Fruit fly (Drosophila melanogaster) whole organism, wandering third instar larva: ENCODE measurements around the gene SecCl.

Experiments
- CG32264 ChIP-seq: fragments of 200-800 bp; sonication (Bioruptor generic); optimal IDR thresholded peaks from 2 replicates; lab custom pipeline; 2016; ENCODE audit warnings: missing biosample characterization, missing genetic modification characterization
- Dfd ChIP-seq: fragments of >200 bp; optimal IDR thresholded peaks from 2 replicates; lab custom pipeline; 2017; ENCODE audit warnings: missing biosample characterization, missing genetic modification characterization
- Dif ChIP-seq: fragments of 200-275, 200-300 bp; sonication (Bioruptor generic); optimal IDR thresholded peaks from 2 replicates; lab custom pipeline; 2018; ENCODE audit warnings: missing biosample characterization, missing genetic modification characterization; ENCODE audit not compliant: partially characterized antibody
- Myc ChIP-seq: fragments of >200 bp; optimal IDR thresholded peaks from 2 replicates; lab custom pipeline; 2017
- N ChIP-seq: fragments of >200 bp; optimal IDR thresholded peaks from 2 replicates; lab custom pipeline; 2018; ENCODE audit warnings: missing biosample characterization, missing external identifiers, missing genetic modification characterization
- ey ChIP-seq: fragments of 200-800 bp; sonication (Bioruptor generic); optimal IDR thresholded peaks from 2 replicates; lab custom pipeline; 2016; ENCODE audit warnings: missing biosample characterization, missing genetic modification characterization
- foxo ChIP-seq, 2 experiments: fragments of 200-800 bp; sonication (Bioruptor generic); optimal IDR thresholded peaks; 2 replicates in 1 of 2; 3 replicates in 1 of 2; lab custom pipeline; 2016 to 2017; ENCODE audit warnings: missing biosample characterization in 2 of 2, missing genetic modification characterization in 2 of 2
- h ChIP-seq: fragments of 200-800 bp; sonication (Bioruptor generic); optimal IDR thresholded peaks from 3 replicates; lab custom pipeline; 2016; ENCODE audit warnings: missing biosample characterization, mild to moderate bottlenecking, missing genetic modification characterization
- jim ChIP-seq: fragments of 175-275, 200-325 bp; sonication (Bioruptor generic); optimal IDR thresholded peaks from 2 replicates; lab custom pipeline; 2016; ENCODE audit warnings: missing biosample characterization, mild to moderate bottlenecking, missing genetic modification characterization
- lola ChIP-seq: fragments of >200 bp; optimal IDR thresholded peaks from 2 replicates; lab custom pipeline; 2017; ENCODE audit warnings: missing biosample characterization, missing genetic modification characterization
- psq ChIP-seq: fragments of 200-800 bp; sonication (Bioruptor generic); optimal IDR thresholded peaks from 3 replicates; lab custom pipeline; 2017; ENCODE audit warnings: missing biosample characterization, mild to moderate bottlenecking, missing genetic modification characterization, moderate library complexity
- sage ChIP-seq: fragments of 200-800 bp; sonication (Bioruptor generic); optimal IDR thresholded peaks from 2 replicates; lab custom pipeline; 2016; ENCODE audit warnings: missing biosample characterization, mild to moderate bottlenecking, missing genetic modification characterization

dm6 chr3L:17498952-17499710 is 29.2 kb downstream of the SecCl start:
- TF ChIP-seq foxo (GFP tag; optimal IDR thresholded peaks at IDR 0.05; lab: Kevin White, UChicago) (no peak), psq (GFP tag; lab: Kevin White, UChicago) (no peak), jim (GFP tag; lab: Kevin White, UChicago) (no peak), h (GFP tag; lab: Kevin White, UChicago) (no peak), lola (no peak), sage (GFP tag; lab: Kevin White, UChicago) (no peak), CG32264 (GFP tag; lab: Kevin White, UChicago) (no peak), Dif (no peak), Myc (lab: Kevin White, UChicago) (no peak), N (GFP tag; lab: Kevin White, UChicago) (no peak), ey (GFP tag; lab: Kevin White, UChicago) (no peak), Dfd (no peak)
